Worm (Caenorhabditis elegans) whole organism, late embryonic: ENCODE measurements around the gene Y94H6A.12.

ENCODE experiments used
- ets-4 ChIP-seq: sonication (generic microtip); optimal IDR thresholded peaks from 2 replicates; lab custom pipeline; 2016; ENCODE audit warnings: missing genetic modification characterization, missing compliant biosample characterization
- pat-9 ChIP-seq: fragments of 200-800 bp; sonication (Bioruptor generic); optimal IDR thresholded peaks from 2 replicates; lab custom pipeline; 2018; ENCODE audit warnings: mild to moderate bottlenecking, missing genetic modification characterization, moderate library complexity, missing compliant biosample characterization

DNA sequence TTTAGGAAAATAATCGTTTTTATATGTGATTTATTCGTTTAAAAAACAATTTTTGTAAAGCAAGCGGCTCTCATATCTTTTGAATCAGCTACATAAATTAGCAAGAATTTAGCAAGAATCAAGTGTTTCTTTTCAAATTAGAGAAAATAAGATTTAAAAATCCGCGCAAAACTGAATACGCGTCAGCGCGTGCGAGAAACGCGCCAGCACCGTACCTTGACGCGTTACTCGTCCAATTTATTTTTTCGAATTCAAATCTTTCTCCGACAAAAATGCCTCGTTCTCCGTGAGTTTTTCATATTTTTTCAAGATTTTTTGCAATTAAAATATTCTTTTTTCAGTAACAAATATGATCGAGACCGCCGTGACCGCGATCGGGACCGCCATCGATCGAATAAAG lies 36.6 kb downstream of the Y94H6A.12 start, which contains the start of gene Y94H6A.3:
- TF ChIP-seq ets-4 = no peak
- no peak for TF ChIP-seq pat-9 (tag; lab: Kevin White, UChicago)
